Worm (Caenorhabditis elegans): ENCODE results near the gene Y25C1A.6.

- TF ChIP-seq fos-1 (tag; optimal IDR thresholded peaks at IDR 0.05) (no peak), ama-1 (optimal IDR thresholded peaks at IDR 0.05) (no peak), ZK546.5 (tag; optimal IDR thresholded peaks at IDR 0.05) (no peak), crh-2 (tag; optimal IDR thresholded peaks at IDR 0.05) (no peak), mab-5 (tag; optimal IDR thresholded peaks at IDR 0.05) (no peak), unc-62 (GFP tag; optimal IDR thresholded peaks at IDR 0.05) (no peak), R02D3.7 (tag; optimal IDR thresholded peaks at IDR 0.05) (no peak), lin-39 (tag; optimal IDR thresholded peaks at IDR 0.05) (no peak), sma-9 (GFP tag; optimal IDR thresholded peaks at IDR 0.05) (no peak), sma-9 (tag; optimal IDR thresholded peaks at IDR 0.05) (no peak)
Measured at ce11 chrII:3096060-3096459, 35.2 kb downstream of the Y25C1A.6 start, which contains the start of gene srg-23.

All from whole organism, L2 larva.